Worm (Caenorhabditis elegans) whole organism, L3 larva: ENCODE results near the gene sma-6.

Source experiments
- ama-1 ChIP-seq: fragments of 150-350 bp; optimal IDR thresholded peaks from 2 replicates; lab custom pipeline; 2018
- ceh-9 ChIP-seq: sonication (generic microtip); optimal IDR thresholded peaks from 2 replicates; lab custom pipeline; 2018; ENCODE audit warnings: missing biosample characterization, missing genetic modification characterization
- fkh-10 ChIP-seq: sonication (generic microtip); optimal IDR thresholded peaks from 2 replicates; lab custom pipeline; 2017; ENCODE audit warnings: missing biosample characterization, missing genetic modification reagents, missing genetic modification characterization
- lin-15B ChIP-seq: fragments of 150-350 bp; optimal IDR thresholded peaks from 2 replicates; lab custom pipeline; 2014; ENCODE audit warnings: missing biosample characterization, missing genetic modification characterization
- nhr-237 ChIP-seq: fragments of 150-350 bp; optimal IDR thresholded peaks from 2 replicates; lab custom pipeline; 2014; ENCODE audit warnings: missing biosample characterization, missing genetic modification characterization
- pqm-1 ChIP-seq: fragments of 150-350 bp; optimal IDR thresholded peaks from 2 replicates; lab custom pipeline; 2017; ENCODE audit warnings: missing biosample characterization, missing genetic modification characterization, inconsistent platforms
- tbx-2 ChIP-seq: sonication (generic microtip); optimal IDR thresholded peaks from 2 replicates; lab custom pipeline; 2016; ENCODE audit warnings: mild to moderate bottlenecking, missing genetic modification characterization, missing compliant biosample characterization

- no peak for TF ChIP-seq lin-15B
- TF ChIP-seq nhr-237 (tag; lab: Kevin White, UChicago) = no peak
- TF ChIP-seq fkh-10 (GFP tag; lab: Kevin White, UChicago) = no peak
- no peak for TF ChIP-seq ama-1 (lab: Kevin White, UChicago)
- no peak for TF ChIP-seq ceh-9 (tag; lab: Kevin White, UChicago)
- no peak for TF ChIP-seq tbx-2
- TF ChIP-seq pqm-1 (tag; lab: Kevin White, UChicago) = no peak
Measured at ce11 chrII:6306125-6306524, 18.2 kb upstream of the sma-6 start, which contains the start of gene C29F5.8.
